Fruit fly (Drosophila melanogaster) whole organism, prepupa: ENCODE results near the gene CG15894.

Experiments
- CG10631 ChIP-seq: fragments of 200-800 bp; sonication (Bioruptor generic); optimal IDR thresholded peaks from 2 replicates; lab custom pipeline; 2016; ENCODE audit warnings: missing biosample characterization, missing genetic modification characterization
- CG3919 ChIP-seq: fragments of 200-800 bp; sonication (Bioruptor generic); optimal IDR thresholded peaks from 3 replicates; lab custom pipeline; 2016; ENCODE audit warnings: missing biosample characterization, missing genetic modification characterization
- CG6792 ChIP-seq: fragments of 200-800 bp; sonication (Bioruptor generic); optimal IDR thresholded peaks from 3 replicates; lab custom pipeline; 2016; ENCODE audit warnings: missing biosample characterization, missing genetic modification characterization
- CG6854 ChIP-seq: fragments of 200-800 bp; sonication (Bioruptor generic); optimal IDR thresholded peaks from 2 replicates; lab custom pipeline; 2017; ENCODE audit warnings: missing biosample characterization, mild to moderate bottlenecking, missing genetic modification characterization
- CG8119 ChIP-seq: fragments of 200-800 bp; sonication (Bioruptor generic); IDR thresholded peaks from 3 replicates; pipeline ENCODE4 v1.3.6; 2022; ENCODE audit warnings: missing biosample characterization, missing genetic modification characterization
- Ets96B ChIP-seq: fragments of 200-800 bp; optimal IDR thresholded peaks from 2 replicates; lab custom pipeline; 2019; ENCODE audit warnings: missing biosample characterization, mild to moderate bottlenecking, missing genetic modification characterization, moderate library complexity
- dsx ChIP-seq: fragments of 200-800 bp; optimal IDR thresholded peaks from 3 replicates; lab custom pipeline; 2019; ENCODE audit warnings: missing biosample characterization, mild to moderate bottlenecking, missing genetic modification characterization, moderate library complexity; ENCODE audit not compliant: poor library complexity, severe bottlenecking
- pdm3 ChIP-seq: fragments of 200-800 bp; sonication (Bioruptor generic); optimal IDR thresholded peaks from 3 replicates; lab custom pipeline; 2016; ENCODE audit warnings: missing biosample characterization, missing genetic modification characterization

dm6 chrX:6294243-6294642, 14.8 kb upstream of the CG15894 start, which contains the start of gene CG15892:
- TF ChIP-seq dsx (GFP tag; lab: Kevin White, UChicago) (no peak), CG6854 (GFP tag; lab: Kevin White, UChicago) (no peak), CG6792 (no peak), pdm3 (no peak), CG8119 (GFP tag; lab: Robert Waterston, UW) (no peak), CG3919 (GFP tag; lab: Kevin White, UChicago) (no peak), CG10631 (GFP tag; lab: Kevin White, UChicago) (no peak), Ets96B (tag; lab: Kevin White, UChicago) (no peak)
